Fruit fly (Drosophila melanogaster) whole organism: ENCODE results near the gene CG2129.

Experiments
- pan ChIP-seq: fragments of >200 bp; optimal IDR thresholded peaks from 2 replicates; lab custom pipeline; 2017
- usp ChIP-seq: fragments of >200 bp; optimal IDR thresholded peaks from 2 replicates; lab custom pipeline; 2017; ENCODE audit warnings: missing biosample characterization, missing genetic modification characterization, mixed read lengths

- TF ChIP-seq usp (GFP tag; lab: Kevin White, UChicago), result no peak
- no peak for TF ChIP-seq pan (lab: Kevin White, UChicago)
Observed at dm6 chrX:8193017-8193556, 47.4 kb downstream of the CG2129 start.
